Worm (Caenorhabditis elegans): ENCODE measurements around the gene srg-66.

Gene srg-66

ce11 chrV:5513630-5514378 is 31.6 kb upstream of the srg-66 start, which contains the start of the genes hpo-15 and mms-19:
Gene hpo-15 (minus strand): TSS chrV:5513830.
Gene mms-19 (plus strand): TSS chrV:5514348.
- peak; percentile 19 for TF ChIP-seq fos-1 (tag; optimal IDR thresholded peaks at IDR 0.05)
- TF ChIP-seq sem-4 (tag; optimal IDR thresholded peaks at IDR 0.05) = no peak

ce11 chrV:5512559-5512958 is 30.3 kb upstream of the srg-66 start:
- TF ChIP-seq nhr-10 (tag; optimal IDR thresholded peaks at IDR 0.05) (no peak), alr-1 (tag; optimal IDR thresholded peaks at IDR 0.05) (no peak), gmeb-1 (tag; optimal IDR thresholded peaks at IDR 0.05) (no peak), unc-39 (tag; optimal IDR thresholded peaks at IDR 0.05) (no peak), crh-2 (tag; optimal IDR thresholded peaks at IDR 0.05) (peak; percentile 3), peb-1 (tag; optimal IDR thresholded peaks at IDR 0.05) (no peak), fos-1 (tag; optimal IDR thresholded peaks at IDR 0.05) (peak; percentile 67), lin-39 (tag; optimal IDR thresholded peaks at IDR 0.05) (no peak), unc-55 (GFP tag; optimal IDR thresholded peaks at IDR 0.05) (no peak), zag-1 (tag; optimal IDR thresholded peaks at IDR 0.05) (no peak), lin-13 (GFP tag; optimal IDR thresholded peaks at IDR 0.05) (no peak), sma-9 (GFP tag; optimal IDR thresholded peaks at IDR 0.05) (peak; percentile 67), sma-9 (tag; optimal IDR thresholded peaks at IDR 0.05) (no peak)

ce11 chrV:5511720-5512119 is 29.5 kb upstream of the srg-66 start:
- no peak for TF ChIP-seq sem-4 (tag; optimal IDR thresholded peaks at IDR 0.05)
- TF ChIP-seq fos-1 (tag; optimal IDR thresholded peaks at IDR 0.05) = peak; percentile 10
- TF ChIP-seq crh-2 (tag; optimal IDR thresholded peaks at IDR 0.05) = peak; percentile 8
- TF ChIP-seq lsy-2 (tag; optimal IDR thresholded peaks at IDR 0.05) = no peak

ce11 chrV:5509966-5510365 is 27.8 kb upstream of the srg-66 start:
- TF ChIP-seq fos-1 (tag; optimal IDR thresholded peaks at IDR 0.05) (peak; percentile 16), dmd-4 (tag; optimal IDR thresholded peaks at IDR 0.05) (no peak)

DNA sequence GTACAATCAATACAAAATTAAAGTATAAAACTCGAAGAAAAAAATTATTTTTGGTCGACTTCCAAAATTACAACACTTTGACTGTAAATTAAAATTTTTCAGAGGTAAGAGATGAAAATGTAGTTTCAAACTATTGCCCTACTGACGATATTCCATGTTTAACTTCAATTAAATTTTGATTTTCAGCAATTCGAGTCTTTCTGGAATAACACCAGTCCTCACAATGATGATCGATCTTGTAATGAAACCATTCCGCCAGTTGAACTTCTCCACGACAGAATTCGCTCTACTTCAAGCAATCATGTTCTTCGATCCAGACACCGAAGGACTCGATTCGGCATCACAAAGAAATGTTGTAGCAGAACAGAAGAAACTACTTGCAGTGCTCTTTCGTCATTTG is 26.9 kb upstream of the srg-66 start:
- TF ChIP-seq ceh-16 (tag; optimal IDR thresholded peaks at IDR 0.05) (no peak), mbf-1 (tag; optimal IDR thresholded peaks at IDR 0.05) (no peak), F13H6.1 (tag; optimal IDR thresholded peaks at IDR 0.05) (no peak), lin-13 (GFP tag; optimal IDR thresholded peaks at IDR 0.05) (no peak), nhr-129 (tag; optimal IDR thresholded peaks at IDR 0.05) (no peak), fos-1 (tag; optimal IDR thresholded peaks at IDR 0.05) (no peak), sma-9 (GFP tag; optimal IDR thresholded peaks at IDR 0.05) (no peak), sma-9 (tag; optimal IDR thresholded peaks at IDR 0.05) (no peak), skn-1 (tag; optimal IDR thresholded peaks at IDR 0.05) (no peak)

DNA sequence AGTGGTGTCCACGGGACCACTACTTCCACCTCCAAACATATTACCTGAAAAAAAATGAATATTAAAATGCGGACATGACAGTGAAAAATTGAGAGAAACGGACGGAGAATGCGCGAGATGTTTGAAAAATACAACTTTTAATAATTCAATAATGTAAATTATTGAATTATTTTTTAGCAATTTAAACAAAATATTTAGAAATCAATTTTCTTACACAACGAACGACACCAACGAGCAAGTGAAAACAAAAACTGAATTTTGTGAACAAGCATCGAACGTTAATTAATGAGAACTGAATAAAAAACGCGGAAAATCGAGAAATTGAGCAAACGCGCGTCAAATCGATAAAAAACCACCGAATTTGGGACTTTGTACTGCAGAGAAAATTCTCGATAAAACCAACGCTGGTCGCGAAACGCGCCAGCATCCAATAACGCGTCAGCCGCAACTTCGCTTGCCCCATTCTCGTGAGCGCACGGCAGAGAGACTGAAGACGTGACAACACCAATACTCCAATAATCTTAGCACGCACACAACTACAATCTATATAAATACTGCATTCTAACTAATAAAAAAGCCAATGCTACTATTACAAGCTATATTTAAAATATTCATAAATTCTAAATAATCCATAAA is 22.7 kb upstream of the srg-66 start, which contains the start of the genes dnj-19 and nhr-47:
Gene dnj-19 (minus strand): TSS at position 51 of the 636 bp plus-strand sequence.
Gene nhr-47 (plus strand): TSS at position 447 of the 636 bp plus-strand sequence.
- TF ChIP-seq mdl-1 (tag; optimal IDR thresholded peaks at IDR 0.05) (peak in 1 of 2 experiments; percentile 68), mab-5 (tag; optimal IDR thresholded peaks at IDR 0.05) (peak; percentile 86), ztf-11 (tag; optimal IDR thresholded peaks at IDR 0.05) (no peak), ceh-82 (tag; optimal IDR thresholded peaks at IDR 0.05) (peak; percentile 50), unc-39 (tag; optimal IDR thresholded peaks at IDR 0.05) (no peak), alr-1 (tag; optimal IDR thresholded peaks at IDR 0.05) (no peak), ztf-4 (tag; optimal IDR thresholded peaks at IDR 0.05) (peak; percentile 66), gmeb-1 (tag; optimal IDR thresholded peaks at IDR 0.05) (peak; percentile 90), ztf-1 (GFP tag; conservative IDR thresholded peaks at IDR 0.05) (no peak), egl-27 (tag; optimal IDR thresholded peaks at IDR 0.05) (peak; percentile 73), elt-3 (tag; optimal IDR thresholded peaks at IDR 0.05) (no peak), nhr-237 (tag; optimal IDR thresholded peaks at IDR 0.05) (peak; percentile 7), dmd-4 (tag; optimal IDR thresholded peaks at IDR 0.05) (no peak), nhr-25 (tag; optimal IDR thresholded peaks at IDR 0.05) (peak; percentile 85), nhr-129 (tag; optimal IDR thresholded peaks at IDR 0.05) (peak; percentile 87), snpc-4 (tag; optimal IDR thresholded peaks at IDR 0.05) (peak; percentile 74), C34F6.9 (tag; optimal IDR thresholded peaks at IDR 0.05) (peak; percentile 96), zag-1 (tag; optimal IDR thresholded peaks at IDR 0.05) (peak; percentile 43), ceh-16 (tag; optimal IDR thresholded peaks at IDR 0.05) (peak; percentile 61), blmp-1 (tag; optimal IDR thresholded peaks at IDR 0.05; ENCODE audit: insufficient read depth) (peak; percentile 26), sem-4 (tag; optimal IDR thresholded peaks at IDR 0.05) (peak; percentile 84), lin-11 (tag; optimal IDR thresholded peaks at IDR 0.05) (peak; percentile 97), F13H6.1 (tag; optimal IDR thresholded peaks at IDR 0.05) (peak; percentile 88), nhr-6 (tag; optimal IDR thresholded peaks at IDR 0.05) (peak; percentile 56), ZK546.5 (tag; optimal IDR thresholded peaks at IDR 0.05) (no peak), lin-39 (tag; optimal IDR thresholded peaks at IDR 0.05) (no peak), nhr-23 (tag; optimal IDR thresholded peaks at IDR 0.05) (no peak), nhr-12 (tag; optimal IDR thresholded peaks at IDR 0.05) (peak; percentile 37), peb-1 (tag; optimal IDR thresholded peaks at IDR 0.05) (no peak), skn-1 (tag; optimal IDR thresholded peaks at IDR 0.05) (no peak), unc-55 (GFP tag; optimal IDR thresholded peaks at IDR 0.05) (peak; percentile 95)
